Fruit fly (Drosophila melanogaster): Measurements from ENCODE around the gene CG3961.

The CG3961 gene

dm6 chr3L:18890283-18891175 is at the start of gene CG3961:
Gene CG3961, minus strand, starts transcription at chr3L:18890483.
- TF ChIP-seq Dll (optimal IDR thresholded peaks at IDR 0.05) (no peak), pan (optimal IDR thresholded peaks at IDR 0.05) (no peak), usp (GFP tag; optimal IDR thresholded peaks at IDR 0.05) (no peak), psq (optimal IDR thresholded peaks at IDR 0.05) (no peak)

dm6 chr3L:18924790-18925189 is 34.5 kb upstream of the CG3961 start, which contains the start of gene CG43049:
Gene CG43049, plus strand, starts transcription at chr3L:18925090.
- no peak for TF ChIP-seq EcR (GFP tag; optimal IDR thresholded peaks at IDR 0.05)
- TF ChIP-seq CG8478 (optimal IDR thresholded peaks at IDR 0.05) = no peak
- TF ChIP-seq usp (GFP tag; optimal IDR thresholded peaks at IDR 0.05) = no peak
- no peak for TF ChIP-seq pan (optimal IDR thresholded peaks at IDR 0.05)
- no peak for TF ChIP-seq Dll (optimal IDR thresholded peaks at IDR 0.05)
- TF ChIP-seq psq (optimal IDR thresholded peaks at IDR 0.05) = no peak

- TF ChIP-seq psq (optimal IDR thresholded peaks at IDR 0.05) (no peak), pan (optimal IDR thresholded peaks at IDR 0.05) (no peak), Dll (optimal IDR thresholded peaks at IDR 0.05) (no peak), CG8478 (optimal IDR thresholded peaks at IDR 0.05) (no peak), EcR (GFP tag; optimal IDR thresholded peaks at IDR 0.05) (no peak), usp (GFP tag; optimal IDR thresholded peaks at IDR 0.05) (no peak)
These were observed 31.8 kb upstream of the CG3961 start, which contains the start of gene CG3819 for dm6 chr3L:18922086-18922485. Gene CG3819, minus strand, starts transcription at chr3L:18922108.

- TF ChIP-seq usp (GFP tag; optimal IDR thresholded peaks at IDR 0.05) (no peak), Dll (optimal IDR thresholded peaks at IDR 0.05) (no peak), psq (optimal IDR thresholded peaks at IDR 0.05) (no peak), CG8478 (optimal IDR thresholded peaks at IDR 0.05) (no peak), EcR (GFP tag; optimal IDR thresholded peaks at IDR 0.05) (no peak), pan (optimal IDR thresholded peaks at IDR 0.05) (no peak)
These were observed 29.9 kb upstream of the CG3961 start, which contains the start of gene CG18223 for dm6 chr3L:18920219-18920618. Gene CG18223, minus strand, starts transcription at chr3L:18920319.

dm6 chr3L:18917281-18917680 is 27.0 kb upstream of the CG3961 start, which contains the start of gene CG6839:
Gene CG6839, plus strand, starts transcription at chr3L:18917581.
- TF ChIP-seq CG8478 (optimal IDR thresholded peaks at IDR 0.05) (no peak), psq (optimal IDR thresholded peaks at IDR 0.05) (no peak), EcR (GFP tag; optimal IDR thresholded peaks at IDR 0.05) (no peak), usp (GFP tag; optimal IDR thresholded peaks at IDR 0.05) (no peak), pan (optimal IDR thresholded peaks at IDR 0.05) (no peak), Dll (optimal IDR thresholded peaks at IDR 0.05) (no peak)

dm6 chr3L:18916466-18916865 is 26.2 kb upstream of the CG3961 start:
- TF ChIP-seq psq (optimal IDR thresholded peaks at IDR 0.05) (no peak), usp (GFP tag; optimal IDR thresholded peaks at IDR 0.05) (no peak), EcR (GFP tag; optimal IDR thresholded peaks at IDR 0.05) (no peak)

dm6 chr3L:18914100-18914683 is 23.9 kb upstream of the CG3961 start, which contains the start of gene COX6AL2:
Gene COX6AL2, minus strand, starts transcription at chr3L:18914150.
- TF ChIP-seq pan (optimal IDR thresholded peaks at IDR 0.05) = no peak
- TF ChIP-seq psq (optimal IDR thresholded peaks at IDR 0.05) = no peak
- TF ChIP-seq Dll (optimal IDR thresholded peaks at IDR 0.05) = no peak
- TF ChIP-seq usp (GFP tag; optimal IDR thresholded peaks at IDR 0.05) = no peak
- TF ChIP-seq EcR (GFP tag; optimal IDR thresholded peaks at IDR 0.05) = no peak

- TF ChIP-seq Dll (optimal IDR thresholded peaks at IDR 0.05) (no peak), pan (optimal IDR thresholded peaks at IDR 0.05) (no peak), EcR (GFP tag; optimal IDR thresholded peaks at IDR 0.05) (no peak), CG8478 (optimal IDR thresholded peaks at IDR 0.05) (no peak), usp (GFP tag; optimal IDR thresholded peaks at IDR 0.05) (no peak), psq (optimal IDR thresholded peaks at IDR 0.05) (no peak)
These were observed 20.8 kb upstream of the CG3961 start, which contains the start of gene Ir75d for dm6 chr3L:18911082-18911481. Gene Ir75d, minus strand, starts transcription at chr3L:18911182.

- TF ChIP-seq pan (optimal IDR thresholded peaks at IDR 0.05) (no peak), EcR (GFP tag; optimal IDR thresholded peaks at IDR 0.05) (no peak), psq (optimal IDR thresholded peaks at IDR 0.05) (no peak), Dll (optimal IDR thresholded peaks at IDR 0.05) (no peak), usp (GFP tag; optimal IDR thresholded peaks at IDR 0.05) (no peak), CG8478 (optimal IDR thresholded peaks at IDR 0.05) (no peak)
These were observed 14.7 kb upstream of the CG3961 start, which contains the start of the genes CSN1b and Prp6 for dm6 chr3L:18904772-18905601. Gene CSN1b, minus strand, starts transcription at chr3L:18904930. Gene Prp6, plus strand, starts transcription at chr3L:18905372.

dm6 chr3L:18901411-18901810 is 11.1 kb upstream of the CG3961 start, which contains the start of the genes arx and CG6843:
Gene arx, minus strand, starts transcription at chr3L:18901554.
Gene CG6843, plus strand, starts transcription at chr3L:18901594.
- TF ChIP-seq Dll (optimal IDR thresholded peaks at IDR 0.05) (no peak), CG8478 (optimal IDR thresholded peaks at IDR 0.05) (no peak)

- TF ChIP-seq EcR (GFP tag; optimal IDR thresholded peaks at IDR 0.05) = no peak
- no peak for TF ChIP-seq Dll (optimal IDR thresholded peaks at IDR 0.05)
- TF ChIP-seq usp (GFP tag; optimal IDR thresholded peaks at IDR 0.05) = no peak
- TF ChIP-seq psq (optimal IDR thresholded peaks at IDR 0.05) = no peak
- no peak for TF ChIP-seq CG8478 (optimal IDR thresholded peaks at IDR 0.05)
- no peak for TF ChIP-seq pan (optimal IDR thresholded peaks at IDR 0.05)
These were observed 8.5 kb upstream of the CG3961 start, which contains the start of gene RpL26 for dm6 chr3L:18898770-18899278. Gene RpL26, plus strand, starts transcription at chr3L:18898875.
